Worm (Caenorhabditis elegans): ENCODE results near the gene sru-48.

Gene sru-48

ce11 chrX:5137716-5138470, 42.1 kb upstream of the sru-48 start (continued):
- no peak for TF ChIP-seq snpc-4 (GFP tag; optimal IDR thresholded peaks at IDR 0.05)
- TF ChIP-seq snpc-4 (tag; optimal IDR thresholded peaks at IDR 0.05): no peak
- no peak for TF ChIP-seq F33H1.4 (GFP tag; IDR thresholded peaks at IDR 0.05)
- TF ChIP-seq fkh-3 (tag; optimal IDR thresholded peaks at IDR 0.05): no peak

ce11 chrX:5140177-5140576, 39.8 kb upstream of the sru-48 start:
- peak; percentile 68 for TF ChIP-seq K12H6.12 (tag; optimal IDR thresholded peaks at IDR 0.05)
- no peak for TF ChIP-seq athp-1 (tag; optimal IDR thresholded peaks at IDR 0.05)
- TF ChIP-seq hmg-1.2 (GFP tag; IDR thresholded peaks at IDR 0.05): peak; percentile 25; the same call in 1 of the 2 replicates
- TF ChIP-seq ceh-27 (GFP tag; optimal IDR thresholded peaks at IDR 0.05): peak; percentile 38
- TF ChIP-seq nhr-90 (tag; optimal IDR thresholded peaks at IDR 0.05): no peak
- peak; percentile 56; the same call in 1 of the 2 replicates for TF ChIP-seq egrh-3 (GFP tag; IDR thresholded peaks at IDR 0.05)

ce11 chrX:5142403-5142802, 37.6 kb upstream of the sru-48 start:
- TF ChIP-seq snpc-4 (GFP tag; optimal IDR thresholded peaks at IDR 0.05) (no peak), snpc-4 (tag; optimal IDR thresholded peaks at IDR 0.05) (no peak), nhr-80 (tag; optimal IDR thresholded peaks at IDR 0.05) (no peak), F49E8.2 (tag; optimal IDR thresholded peaks at IDR 0.05; ENCODE audit: insufficient read depth) (no peak), attf-5 (GFP tag; optimal IDR thresholded peaks at IDR 0.05) (no peak), hsf-1 (GFP tag; IDR thresholded peaks at IDR 0.05) (no peak), lin-54 (GFP tag; optimal IDR thresholded peaks at IDR 0.05) (no peak), T26A5.8 (tag; optimal IDR thresholded peaks at IDR 0.05) (no peak), ceh-91 (GFP tag; IDR thresholded peaks at IDR 0.05) (no peak)

ce11 chrX:5147918-5148317, 32.1 kb upstream of the sru-48 start, which contains the start of gene C31H2.14:
TSS of gene C31H2.14 (plus strand) at chrX:5148218.
- TF ChIP-seq T07F8.4 (tag; optimal IDR thresholded peaks at IDR 0.05): no peak
- TF ChIP-seq gei-17 (GFP tag; optimal IDR thresholded peaks at IDR 0.05): no peak
- TF ChIP-seq snpc-1.3 (tag; optimal IDR thresholded peaks at IDR 0.05; ENCODE audit: insufficient read depth): no peak
- TF ChIP-seq chd-7 (tag; optimal IDR thresholded peaks at IDR 0.05): no peak
- no peak for TF ChIP-seq rec-8 (tag; optimal IDR thresholded peaks at IDR 0.05)
- no peak for TF ChIP-seq Y95B8A.8 (GFP tag; IDR thresholded peaks at IDR 0.05)
- no peak for TF ChIP-seq hsf-1 (GFP tag; IDR thresholded peaks at IDR 0.05)
- no peak for TF ChIP-seq F49E8.2 (tag; optimal IDR thresholded peaks at IDR 0.05; ENCODE audit: insufficient read depth)
- no peak for TF ChIP-seq repo-1 (tag; optimal IDR thresholded peaks at IDR 0.05)
- TF ChIP-seq B0336.3 (GFP tag; IDR thresholded peaks at IDR 0.05): no peak
- no peak for TF ChIP-seq ztf-22 (GFP tag; optimal IDR thresholded peaks at IDR 0.05)

ce11 chrX:5150389-5150788, 29.6 kb upstream of the sru-48 start, which contains the start of gene dpy-8:
TSS of gene dpy-8 (minus strand) at chrX:5150476.
- TF ChIP-seq Y56A3A.18 (GFP tag; IDR thresholded peaks at IDR 0.05) (no peak), ztf-28 (GFP tag; IDR thresholded peaks at IDR 0.05) (no peak)

ce11 chrX:5151403-5151802, 28.6 kb upstream of the sru-48 start:
- TF ChIP-seq T07F8.4 (tag; optimal IDR thresholded peaks at IDR 0.05) (no peak), nfya-1 (tag; optimal IDR thresholded peaks at IDR 0.05; ENCODE audit: borderline replicate concordance, insufficient read depth) (no peak), let-526 (GFP tag; IDR thresholded peaks at IDR 0.05) (no peak), tlf-1 (GFP tag; optimal IDR thresholded peaks at IDR 0.05) (no peak), lin-54 (GFP tag; optimal IDR thresholded peaks at IDR 0.05) (no peak), bed-2 (GFP tag; IDR thresholded peaks at IDR 0.05) (no peak), snpc-3.4 (tag; optimal IDR thresholded peaks at IDR 0.05) (no peak), F10E7.11 (tag; optimal IDR thresholded peaks at IDR 0.05) (no peak), sdz-38 (tag; optimal IDR thresholded peaks at IDR 0.05) (no peak), rcor-1 (GFP tag; IDR thresholded peaks at IDR 0.05) (no peak), Y53F4B.3 (GFP tag; IDR thresholded peaks at IDR 0.05) (no peak)

All from whole organism, young adult.